Fruit fly (Drosophila melanogaster): ENCODE measurements around the gene CG14506.

Gene CG14506

DNA sequence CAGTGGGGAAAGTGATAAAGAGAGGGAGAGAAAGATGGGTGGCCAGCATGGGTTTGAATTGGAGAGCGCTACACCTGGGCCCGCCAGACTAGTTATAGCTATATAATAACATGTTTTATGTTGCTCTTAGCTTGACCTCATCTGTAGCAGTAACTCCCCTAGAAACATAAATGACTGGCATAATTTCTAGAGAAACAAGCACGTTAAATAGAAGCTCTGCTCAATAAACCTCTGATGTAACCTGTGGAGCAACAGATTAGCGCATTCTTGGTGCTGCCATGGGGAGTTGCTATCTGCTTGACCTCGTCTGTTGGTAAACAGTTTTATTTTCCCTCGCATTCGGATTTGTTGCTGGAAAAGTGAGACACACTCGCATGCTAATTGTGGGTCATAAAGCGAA is 21.7 kb upstream of the CG14506 start (continued):
- TF ChIP-seq CG7271 (tag; optimal IDR thresholded peaks at IDR 0.05) (no peak), gsb (GFP tag; IDR thresholded peaks at IDR 0.05) (no peak), CG11398 (GFP tag; optimal IDR thresholded peaks at IDR 0.05) (peak; percentile 44), CG6254 (GFP tag; optimal IDR thresholded peaks at IDR 0.05) (peak; percentile 58), CG17912 (GFP tag; optimal IDR thresholded peaks at IDR 0.05) (peak; percentile 8), CG17361 (GFP tag; IDR thresholded peaks at IDR 0.05) (peak; percentile 65; the same call in 2 of the 3 replicates), Adf1 (GFP tag; IDR thresholded peaks at IDR 0.05) (no peak), Dfd (GFP tag; optimal IDR thresholded peaks at IDR 0.05) (no peak), kay (GFP tag; optimal IDR thresholded peaks at IDR 0.05) (peak; percentile 32), CG7987 (GFP tag; optimal IDR thresholded peaks at IDR 0.05) (no peak), Med (GFP tag) (peak; percentile 85), CG13424 (tag; optimal IDR thresholded peaks at IDR 0.05) (peak; percentile 78), CG30431 (GFP tag; optimal IDR thresholded peaks at IDR 0.05) (peak; percentile 37), ab (GFP tag; optimal IDR thresholded peaks at IDR 0.05) (no peak), CG30020 (tag; optimal IDR thresholded peaks at IDR 0.05) (no peak), salm (tag; optimal IDR thresholded peaks at IDR 0.05) (peak; percentile 61), CG6654 (GFP tag; optimal IDR thresholded peaks at IDR 0.05) (peak; percentile 60), grau (tag; optimal IDR thresholded peaks at IDR 0.05) (peak; percentile 70), CG14014 (GFP tag; IDR thresholded peaks at IDR 0.05) (peak; percentile 70), C15 (GFP tag; IDR thresholded peaks at IDR 0.05) (no peak), Trl (optimal IDR thresholded peaks at IDR 0.05) (peak; percentile 17 to 22), Trl (GFP tag; optimal IDR thresholded peaks at IDR 0.05) (no peak), zen (tag; optimal IDR thresholded peaks at IDR 0.05) (no peak), sens-2 (GFP tag; IDR thresholded peaks at IDR 0.05) (no peak), D19B (GFP tag; optimal IDR thresholded peaks at IDR 0.05) (peak; percentile 27), Blimp-1 (GFP tag; optimal IDR thresholded peaks at IDR 0.05) (peak; percentile 85), CG43689 (GFP tag; IDR thresholded peaks at IDR 0.05) (no peak), CG14667 (GFP tag; IDR thresholded peaks at IDR 0.05) (peak; percentile 47; the same call in 1 of the 2 replicates), CG2202 (tag; optimal IDR thresholded peaks at IDR 0.05) (peak; percentile 29), eve (GFP tag; optimal IDR thresholded peaks at IDR 0.05) (no peak), yki (optimal IDR thresholded peaks at IDR 0.05) (peak; percentile 37), Dp (GFP tag; optimal IDR thresholded peaks at IDR 0.05) (no peak), CG11456 (GFP tag; IDR thresholded peaks at IDR 0.05) (no peak), CG7786 (GFP tag; optimal IDR thresholded peaks at IDR 0.05) (peak; percentile 58), CG15011 (GFP tag; optimal IDR thresholded peaks at IDR 0.05) (peak; percentile 41), CG17802 (tag; optimal IDR thresholded peaks at IDR 0.05) (peak; percentile 39), luna (GFP tag; optimal IDR thresholded peaks at IDR 0.05) (no peak), B-H1 (GFP tag; IDR thresholded peaks at IDR 0.05) (no peak), CG12659 (GFP tag; optimal IDR thresholded peaks at IDR 0.05) (peak; percentile 65), CG8089 (GFP tag; optimal IDR thresholded peaks at IDR 0.05) (peak; percentile 35), CG8359 (GFP tag; optimal IDR thresholded peaks at IDR 0.05; ENCODE audit: borderline replicate concordance) (peak; percentile 34), CG17186 (GFP tag; optimal IDR thresholded peaks at IDR 0.05) (no peak), ssp (GFP tag; IDR thresholded peaks at IDR 0.05) (peak; percentile 57), tgo (GFP tag; IDR thresholded peaks at IDR 0.05) (peak; percentile 54; the same call in 2 of the 3 replicates), disco-r (GFP tag; optimal IDR thresholded peaks at IDR 0.05) (no peak), nmo (GFP tag; optimal IDR thresholded peaks at IDR 0.05) (peak; percentile 73), CG1647 (GFP tag; optimal IDR thresholded peaks at IDR 0.05) (no peak), ase (GFP tag; IDR thresholded peaks at IDR 0.05) (no peak), Sry-β (GFP tag; optimal IDR thresholded peaks at IDR 0.05) (peak; percentile 19), mirr (GFP tag; optimal IDR thresholded peaks at IDR 0.05) (peak; percentile 13), CG12104 (GFP tag; optimal IDR thresholded peaks at IDR 0.05) (peak; percentile 33), peb (GFP tag; IDR thresholded peaks at IDR 0.05) (peak; percentile 66), ro (GFP tag; IDR thresholded peaks at IDR 0.05) (no peak)

Data from whole organism, embryonic.